Worm (Caenorhabditis elegans): ENCODE results near the gene C49C8.8.

DNA sequence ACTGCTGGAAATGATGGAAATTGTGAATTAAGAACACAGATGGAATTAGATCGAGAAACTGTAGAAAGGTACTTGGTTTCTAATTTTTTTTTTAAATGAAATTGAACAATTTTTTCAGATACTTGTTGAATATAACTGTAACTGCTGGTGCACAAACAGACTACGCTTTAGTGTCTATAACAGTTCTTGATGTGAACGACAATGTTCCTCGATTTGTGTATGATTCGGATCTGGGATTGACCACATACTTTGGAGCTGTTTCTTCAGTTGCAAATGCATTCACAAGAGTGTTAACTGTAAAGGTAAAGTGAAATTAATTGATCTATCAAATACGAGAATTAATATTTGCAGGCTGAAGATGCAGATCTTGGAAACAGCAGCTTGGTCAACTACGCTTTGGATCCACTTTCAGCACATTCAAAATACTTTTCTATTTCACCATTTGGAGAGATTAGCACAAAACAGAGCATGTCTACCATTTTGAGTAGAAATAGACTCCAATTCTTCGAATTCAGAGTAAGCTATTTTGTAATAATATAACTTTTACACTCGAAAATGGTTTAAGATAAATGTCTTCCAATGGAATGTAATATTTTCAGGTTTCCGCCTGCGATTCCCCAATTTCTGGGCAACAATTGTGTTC, 21.9 kb downstream of the C49C8.8 start:
- TF ChIP-seq unc-62 (GFP tag; optimal IDR thresholded peaks at IDR 0.05) = no peak
- no peak for TF ChIP-seq nhr-11 (tag; optimal IDR thresholded peaks at IDR 0.05)
- TF ChIP-seq nhr-12 (tag; optimal IDR thresholded peaks at IDR 0.05) = no peak
- no peak for TF ChIP-seq fos-1 (tag; optimal IDR thresholded peaks at IDR 0.05)
